Fruit fly (Drosophila melanogaster) whole organism, prepupa: ENCODE measurements around the gene CG46383.

ENCODE experiments used
- CG10631 ChIP-seq: fragments of 200-800 bp; sonication (Bioruptor generic); optimal IDR thresholded peaks from 2 replicates; lab custom pipeline; 2016; ENCODE audit warnings: missing biosample characterization, missing genetic modification characterization
- CG6163 ChIP-seq: fragments of 200-800 bp; sonication (Bioruptor generic); IDR thresholded peaks from 3 replicates; pipeline ENCODE4 v1.3.6; 2022; ENCODE audit warnings: missing biosample characterization, missing genetic modification characterization
- CG8632 ChIP-seq: fragments of 200-800 bp; sonication (Bioruptor generic); optimal IDR thresholded peaks from 3 replicates; lab custom pipeline; 2016; ENCODE audit warnings: missing biosample characterization, missing genetic modification characterization
- Ets96B ChIP-seq: fragments of 200-800 bp; optimal IDR thresholded peaks from 2 replicates; lab custom pipeline; 2019; ENCODE audit warnings: missing biosample characterization, mild to moderate bottlenecking, missing genetic modification characterization, moderate library complexity
- Gug ChIP-seq: fragments of 200-800 bp; sonication (Bioruptor generic); IDR thresholded peaks from 2 replicates; pipeline ENCODE4 v1.3.6; 2022; ENCODE audit warnings: missing biosample characterization, missing genetic modification characterization
- Hr39 ChIP-seq: fragments of 200-800 bp; sonication (Bioruptor generic); optimal IDR thresholded peaks from 2 replicates; lab custom pipeline; 2016; ENCODE audit warnings: missing biosample characterization, missing genetic modification characterization
- Sox14 ChIP-seq: fragments of 200-800 bp; sonication (Bioruptor generic); optimal IDR thresholded peaks from 3 replicates; lab custom pipeline; 2016; ENCODE audit warnings: missing biosample characterization, missing genetic modification characterization
- cyc ChIP-seq: fragments of 200-800 bp; sonication (Bioruptor generic); optimal IDR thresholded peaks from 3 replicates; lab custom pipeline; 2016; ENCODE audit warnings: missing biosample characterization, missing genetic modification characterization
- pdm3 ChIP-seq: fragments of 200-800 bp; sonication (Bioruptor generic); optimal IDR thresholded peaks from 3 replicates; lab custom pipeline; 2016; ENCODE audit warnings: missing biosample characterization, missing genetic modification characterization

DNA sequence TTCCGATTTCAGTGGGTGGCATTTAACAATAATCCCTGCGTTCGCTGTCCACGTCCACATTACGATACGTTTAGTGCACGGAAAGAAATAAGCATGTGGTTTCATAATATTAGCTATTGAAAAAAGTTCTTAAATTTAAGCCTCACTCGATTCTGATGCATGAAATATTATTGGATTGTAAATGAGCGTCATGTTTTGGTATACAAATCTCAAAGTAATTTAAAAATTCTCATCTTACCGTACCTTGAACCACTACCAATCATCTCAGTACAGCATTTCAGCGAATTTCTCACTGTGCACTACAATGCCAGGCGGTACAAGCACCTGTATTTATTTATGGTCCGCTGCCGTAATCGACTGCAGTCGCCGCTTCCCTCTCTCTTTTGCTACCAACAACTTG is 23.5 kb upstream of the CG46383 start:
- peak; percentile 73 for TF ChIP-seq cyc (GFP tag; lab: Kevin White, UChicago)
- TF ChIP-seq CG10631 (GFP tag; lab: Kevin White, UChicago) = peak; percentile 74
- TF ChIP-seq pdm3 (GFP tag; lab: Kevin White, UChicago) = peak; percentile 87
- TF ChIP-seq Ets96B (tag; lab: Kevin White, UChicago) = peak; percentile 77
- TF ChIP-seq CG8632 (GFP tag; lab: Kevin White, UChicago) = peak; percentile 74
- TF ChIP-seq Gug = no peak
- TF ChIP-seq Hr39 = peak; percentile 82
- TF ChIP-seq CG6163 (GFP tag; lab: Robert Waterston, UW) = no peak
- TF ChIP-seq Sox14 = peak; percentile 83
